Worm (Caenorhabditis elegans) whole organism, late embryonic: Measurements from ENCODE around the gene msp-36.

Experiments used
- C38D4.7 ChIP-seq: fragments of 200-800 bp; sonication (Bioruptor generic); optimal IDR thresholded peaks from 2 replicates; lab custom pipeline; 2018; ENCODE audit warnings: mild to moderate bottlenecking, missing genetic modification characterization, moderate library complexity, missing compliant biosample characterization
- K02D7.2 ChIP-seq: sonication (generic microtip); optimal IDR thresholded peaks from 2 replicates; lab custom pipeline; 2017; ENCODE audit warnings: mild to moderate bottlenecking, missing genetic modification characterization, missing compliant biosample characterization
- hlh-6 ChIP-seq: sonication (generic microtip); optimal IDR thresholded peaks from 2 replicates; lab custom pipeline; 2016; ENCODE audit warnings: missing genotype, missing genetic modification characterization, missing compliant biosample characterization
- nfya-1 ChIP-seq: sonication (generic microtip); optimal IDR thresholded peaks from 2 replicates; lab custom pipeline; 2017; ENCODE audit warnings: missing genetic modification characterization, mild to moderate bottlenecking, missing compliant biosample characterization, antibody characterized with exemption, moderate library complexity
- pha-4 ChIP-seq: fragments of 150-350 bp; optimal IDR thresholded peaks from 2 replicates; lab custom pipeline; 2018; ENCODE audit warnings: missing biosample characterization, missing genetic modification reagents, missing genetic modification characterization
- rnt-1 ChIP-seq: sonication (generic microtip); optimal IDR thresholded peaks from 2 replicates; lab custom pipeline; 2016; ENCODE audit warnings: missing genetic modification characterization, missing compliant biosample characterization
- unc-42 ChIP-seq: sonication (generic microtip); optimal IDR thresholded peaks from 2 replicates; lab custom pipeline; 2016; ENCODE audit warnings: missing genotype, missing genetic modification characterization, missing compliant biosample characterization

DNA sequence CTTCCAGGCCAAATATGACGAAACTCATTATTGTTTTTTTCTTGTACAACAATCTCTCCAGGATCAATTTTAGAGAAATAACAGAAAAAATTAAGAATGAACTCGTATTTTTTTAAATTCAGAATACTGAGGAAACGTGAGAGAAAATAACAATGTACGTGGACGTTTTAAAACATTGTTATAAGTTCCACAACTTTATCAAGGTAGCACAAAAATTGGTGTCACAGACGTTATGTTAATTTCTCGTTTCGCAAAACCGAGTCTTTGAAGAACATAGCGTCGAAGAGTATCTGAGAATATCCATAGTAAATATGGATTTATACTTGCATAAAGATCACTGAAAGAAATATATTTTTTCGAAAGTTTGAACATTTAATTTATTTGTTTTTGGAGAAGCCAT is 44.1 kb upstream of the msp-36 start, which contains the start of gene T04B2.8:
- no peak for TF ChIP-seq unc-42 (tag; lab: Kevin White, UChicago)
- TF ChIP-seq K02D7.2 (tag; lab: Kevin White, UChicago): no peak
- TF ChIP-seq hlh-6: no peak
- TF ChIP-seq rnt-1 (tag; lab: Kevin White, UChicago): no peak
- TF ChIP-seq C38D4.7 (GFP tag; lab: Kevin White, UChicago): no peak
- TF ChIP-seq pha-4: no peak
- no peak for TF ChIP-seq nfya-1 (tag; lab: Kevin White, UChicago)
